Worm (Caenorhabditis elegans): Measurements from ENCODE around the gene ser-1.

DNA sequence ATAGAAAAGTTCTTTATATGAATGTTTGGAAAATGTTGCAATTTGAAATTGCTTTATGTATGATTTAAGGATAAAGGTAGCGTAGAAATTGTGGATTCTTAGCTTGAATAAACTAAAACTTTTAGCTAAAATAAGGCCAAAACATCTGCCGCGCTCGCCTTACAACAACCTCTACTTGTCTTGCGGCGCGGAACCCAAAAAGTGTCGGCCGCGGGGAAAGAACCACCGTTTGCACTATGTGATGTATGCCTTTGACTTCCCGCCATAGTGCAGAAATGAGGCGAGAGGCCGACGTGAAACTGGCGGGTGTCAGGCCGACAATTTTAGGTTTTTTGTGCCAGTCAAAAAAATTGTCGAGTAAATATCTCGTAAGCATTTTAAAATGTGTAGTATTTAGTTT lies 7.7 kb upstream of the ser-1 start:
- no peak for TF ChIP-seq lin-35 (GFP tag; optimal IDR thresholded peaks at IDR 0.05)
- TF ChIP-seq unc-62 (GFP tag; optimal IDR thresholded peaks at IDR 0.05): no peak
- no peak for TF ChIP-seq snpc-4 (tag; optimal IDR thresholded peaks at IDR 0.05)
- TF ChIP-seq nhr-85 (tag): no peak
- TF ChIP-seq nhr-76 (tag; optimal IDR thresholded peaks at IDR 0.05): no peak
- no peak for TF ChIP-seq ceh-82 (tag; optimal IDR thresholded peaks at IDR 0.05)
- no peak for TF ChIP-seq ztf-11 (tag; optimal IDR thresholded peaks at IDR 0.05)
- TF ChIP-seq unc-130 (tag; optimal IDR thresholded peaks at IDR 0.05): no peak
- TF ChIP-seq mdl-1 (tag; optimal IDR thresholded peaks at IDR 0.05): no peak
- no peak for TF ChIP-seq unc-30 (tag; optimal IDR thresholded peaks at IDR 0.05)
- no peak for TF ChIP-seq lin-15B (tag; optimal IDR thresholded peaks at IDR 0.05)
- no peak for TF ChIP-seq elt-2 (tag; optimal IDR thresholded peaks at IDR 0.05)
- TF ChIP-seq pqm-1 (tag; optimal IDR thresholded peaks at IDR 0.05): no peak
- no peak for TF ChIP-seq nhr-12 (tag; optimal IDR thresholded peaks at IDR 0.05)
